Fruit fly (Drosophila melanogaster) whole organism, adult: ENCODE data around the gene CG13314.

Experiments used
- CG14711 ChIP-seq: fragments of 200-800 bp; sonication (Bioruptor generic); optimal IDR thresholded peaks from 2 replicates; lab custom pipeline; 2018; ENCODE audit warnings: missing biosample characterization, mild to moderate bottlenecking, missing genetic modification characterization, moderate library complexity
- CG5204 ChIP-seq: fragments of 200-800 bp; sonication (Bioruptor generic); optimal IDR thresholded peaks from 2 replicates; lab custom pipeline; 2016; ENCODE audit warnings: missing biosample characterization, missing genetic modification characterization
- CG7045 ChIP-seq: fragments of 200-800 bp; sonication (Bioruptor generic); optimal IDR thresholded peaks from 2 replicates; lab custom pipeline; 2017; ENCODE audit warnings: missing biosample characterization, mild to moderate bottlenecking, missing genetic modification characterization
- CG7101 ChIP-seq: fragments of 200-800 bp; sonication (Bioruptor generic); optimal IDR thresholded peaks from 2 replicates; lab custom pipeline; 2018; ENCODE audit warnings: missing biosample characterization, mild to moderate bottlenecking, missing genetic modification characterization, moderate library complexity
- Clk ChIP-seq: fragments of 200-800 bp; sonication (Bioruptor generic); optimal IDR thresholded peaks from 2 replicates; lab custom pipeline; 2017; ENCODE audit warnings: missing biosample characterization, missing genetic modification characterization
- toe ChIP-seq: fragments of 200-800 bp; sonication (Bioruptor generic); optimal IDR thresholded peaks from 2 replicates; lab custom pipeline; 2016; ENCODE audit warnings: missing biosample characterization, missing genetic modification characterization

DNA sequence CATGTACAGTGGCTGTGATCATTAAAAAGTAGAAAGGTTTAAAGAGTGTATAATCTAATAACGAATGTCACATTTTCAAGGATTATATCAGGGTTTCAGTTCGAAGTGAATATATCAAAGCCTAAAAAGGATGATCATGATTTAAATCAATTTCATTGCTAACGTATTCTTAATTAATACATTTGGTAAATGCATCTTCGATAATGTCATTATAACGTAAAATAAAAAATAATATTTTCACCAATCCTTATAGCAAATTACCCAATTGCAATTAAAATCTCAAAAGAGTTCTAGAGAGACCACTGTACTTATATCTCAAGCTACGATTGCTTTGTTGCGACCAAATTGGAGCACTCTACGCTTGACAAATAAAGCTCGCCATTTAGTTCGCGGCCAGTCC, 449 bp downstream of the CG13314 start:
- no peak for TF ChIP-seq CG7101 (tag; lab: Kevin White, UChicago)
- no peak for TF ChIP-seq CG5204 (GFP tag; lab: Kevin White, UChicago)
- no peak for TF ChIP-seq Clk (GFP tag; lab: Kevin White, UChicago)
- no peak for TF ChIP-seq toe (GFP tag; lab: Kevin White, UChicago)
- no peak for TF ChIP-seq CG14711 (tag; lab: Kevin White, UChicago)
- no peak for TF ChIP-seq CG7045 (GFP tag; lab: Kevin White, UChicago)
